Fruit fly (Drosophila melanogaster) whole organism, prepupa: ENCODE data around the gene mgl.

Experiments
- CG10631 ChIP-seq: fragments of 200-800 bp; sonication (Bioruptor generic); optimal IDR thresholded peaks from 2 replicates; lab custom pipeline; 2016; ENCODE audit warnings: missing biosample characterization, missing genetic modification characterization
- CG10669 ChIP-seq: fragments of 200-800 bp; sonication (Bioruptor generic); optimal IDR thresholded peaks from 3 replicates; lab custom pipeline; 2018; ENCODE audit warnings: missing biosample characterization, mild to moderate bottlenecking, missing genetic modification characterization, moderate library complexity
- CG11294 ChIP-seq: fragments of 200-800 bp; sonication (Bioruptor generic); IDR thresholded peaks from 2 replicates; pipeline ENCODE4 v1.3.6; 2022; ENCODE audit warnings: missing biosample characterization, missing genetic modification characterization
- CG11902 ChIP-seq: fragments of 200-800 bp; sonication (Bioruptor generic); optimal IDR thresholded peaks from 3 replicates; lab custom pipeline; 2016; ENCODE audit warnings: missing biosample characterization, missing genetic modification characterization
- CG1621 ChIP-seq: fragments of 200-800 bp; sonication (Bioruptor generic); optimal IDR thresholded peaks from 3 replicates; lab custom pipeline; 2018; ENCODE audit warnings: missing biosample characterization, mild to moderate bottlenecking, missing genetic modification characterization
- CG16779 ChIP-seq: fragments of 200-800 bp; sonication (Bioruptor generic); optimal IDR thresholded peaks from 3 replicates; lab custom pipeline; 2017; ENCODE audit warnings: missing biosample characterization, mild to moderate bottlenecking, missing genetic modification characterization
- CG3032 ChIP-seq: fragments of 200-800 bp; optimal IDR thresholded peaks from 2 replicates; lab custom pipeline; 2019; ENCODE audit warnings: missing biosample characterization, mild to moderate bottlenecking, missing genetic modification characterization, moderate library complexity
- CG31627 ChIP-seq: fragments of 200-800 bp; sonication (Bioruptor generic); optimal IDR thresholded peaks from 3 replicates; lab custom pipeline; 2016; ENCODE audit warnings: missing biosample characterization, missing genetic modification characterization
- CG32006 ChIP-seq: fragments of 200-800 bp; sonication (Bioruptor generic); optimal IDR thresholded peaks from 3 replicates; lab custom pipeline; 2017; ENCODE audit warnings: missing biosample characterization, mild to moderate bottlenecking, missing genetic modification characterization
- CG34406 ChIP-seq: fragments of 200-800 bp; sonication (Bioruptor generic); optimal IDR thresholded peaks from 3 replicates; lab custom pipeline; 2016; ENCODE audit warnings: missing biosample characterization, missing genetic modification characterization
- CG3919 ChIP-seq: fragments of 200-800 bp; sonication (Bioruptor generic); optimal IDR thresholded peaks from 3 replicates; lab custom pipeline; 2016; ENCODE audit warnings: missing biosample characterization, missing genetic modification characterization
- CG6276 ChIP-seq: fragments of 200-800 bp; sonication (Bioruptor generic); optimal IDR thresholded peaks from 2 replicates; lab custom pipeline; 2017; ENCODE audit warnings: missing biosample characterization, mild to moderate bottlenecking, missing genetic modification characterization
- CG6792 ChIP-seq: fragments of 200-800 bp; sonication (Bioruptor generic); optimal IDR thresholded peaks from 3 replicates; lab custom pipeline; 2016; ENCODE audit warnings: missing biosample characterization, missing genetic modification characterization
- CG6854 ChIP-seq: fragments of 200-800 bp; sonication (Bioruptor generic); optimal IDR thresholded peaks from 2 replicates; lab custom pipeline; 2017; ENCODE audit warnings: missing biosample characterization, mild to moderate bottlenecking, missing genetic modification characterization
- CG7368 ChIP-seq: fragments of 200-800 bp; sonication (Bioruptor generic); optimal IDR thresholded peaks from 3 replicates; lab custom pipeline; 2016; ENCODE audit warnings: missing biosample characterization, missing genetic modification characterization
- CG8119 ChIP-seq: fragments of 200-800 bp; sonication (Bioruptor generic); IDR thresholded peaks from 3 replicates; pipeline ENCODE4 v1.3.6; 2022; ENCODE audit warnings: missing biosample characterization, missing genetic modification characterization
- CG8319 ChIP-seq: fragments of 200-800 bp; sonication (Bioruptor generic); optimal IDR thresholded peaks from 3 replicates; lab custom pipeline; 2016; ENCODE audit warnings: missing biosample characterization, missing genetic modification characterization
- CG8632 ChIP-seq: fragments of 200-800 bp; sonication (Bioruptor generic); optimal IDR thresholded peaks from 3 replicates; lab custom pipeline; 2016; ENCODE audit warnings: missing biosample characterization, missing genetic modification characterization
- CG9139 ChIP-seq: fragments of 200-800 bp; sonication (Bioruptor generic); optimal IDR thresholded peaks from 3 replicates; lab custom pipeline; 2017; ENCODE audit warnings: missing biosample characterization, mild to moderate bottlenecking, missing genetic modification characterization
- Eip75B ChIP-seq: fragments of 200-800 bp; sonication (Bioruptor generic); optimal IDR thresholded peaks from 3 replicates; lab custom pipeline; 2016; ENCODE audit warnings: missing biosample characterization, missing genetic modification characterization
- Eip78C ChIP-seq: fragments of 200-800 bp; sonication (Bioruptor generic); peaks from one replicate; lab custom pipeline; 2016; ENCODE audit warnings: missing biosample characterization, missing genetic modification characterization
- Ets21C ChIP-seq: fragments of 200-800 bp; sonication (Bioruptor generic); optimal IDR thresholded peaks from 3 replicates; lab custom pipeline; 2016; ENCODE audit warnings: missing biosample characterization, missing genetic modification characterization
- Ets96B ChIP-seq: fragments of 200-800 bp; optimal IDR thresholded peaks from 2 replicates; lab custom pipeline; 2019; ENCODE audit warnings: missing biosample characterization, mild to moderate bottlenecking, missing genetic modification characterization, moderate library complexity
- Gug ChIP-seq: fragments of 200-800 bp; sonication (Bioruptor generic); IDR thresholded peaks from 2 replicates; pipeline ENCODE4 v1.3.6; 2022; ENCODE audit warnings: missing biosample characterization, missing genetic modification characterization
- Hr4 ChIP-seq: fragments of 200-800 bp; sonication (Bioruptor generic); optimal IDR thresholded peaks from 3 replicates; lab custom pipeline; 2016; ENCODE audit warnings: missing biosample characterization, missing genetic modification characterization
- Lpt ChIP-seq: fragments of 200-800 bp; sonication (Bioruptor generic); optimal IDR thresholded peaks from 3 replicates; lab custom pipeline; 2016; ENCODE audit warnings: missing biosample characterization, missing genetic modification characterization
- OdsH ChIP-seq: fragments of 200-800 bp; sonication (Bioruptor generic); optimal IDR thresholded peaks from 3 replicates; lab custom pipeline; 2016; ENCODE audit warnings: missing biosample characterization, missing genetic modification characterization
- Sox102F ChIP-seq: fragments of 200-800 bp; sonication (Bioruptor generic); optimal IDR thresholded peaks from 2 replicates; lab custom pipeline; 2016; ENCODE audit warnings: missing biosample characterization, mild to moderate bottlenecking, missing genetic modification characterization
- achi ChIP-seq: fragments of 200-800 bp; sonication (Bioruptor generic); optimal IDR thresholded peaks from 3 replicates; lab custom pipeline; 2016; ENCODE audit warnings: missing biosample characterization, missing genetic modification characterization
- acj6 ChIP-seq: fragments of 200-800 bp; sonication (Bioruptor generic); optimal IDR thresholded peaks from 3 replicates; lab custom pipeline; 2016; ENCODE audit warnings: missing biosample characterization, missing genetic modification characterization
- dac ChIP-seq: fragments of 200-800 bp; sonication (Bioruptor generic); optimal IDR thresholded peaks from 2 replicates; lab custom pipeline; 2017; ENCODE audit warnings: missing biosample characterization, mild to moderate bottlenecking, missing genetic modification characterization
- dsx ChIP-seq: fragments of 200-800 bp; optimal IDR thresholded peaks from 3 replicates; lab custom pipeline; 2019; ENCODE audit warnings: missing biosample characterization, mild to moderate bottlenecking, missing genetic modification characterization, moderate library complexity; ENCODE audit not compliant: poor library complexity, severe bottlenecking
- eg ChIP-seq: fragments of 200-800 bp; sonication (Bioruptor generic); IDR thresholded peaks from 3 replicates; pipeline ENCODE4 v1.3.6; 2022; ENCODE audit warnings: missing biosample characterization, missing genetic modification characterization
- fd59A ChIP-seq: fragments of 200-800 bp; sonication (Bioruptor generic); optimal IDR thresholded peaks from 2 replicates; lab custom pipeline; 2017; ENCODE audit warnings: missing biosample characterization, mild to moderate bottlenecking, missing genetic modification characterization, missing genetic modification reagents
- fd85E ChIP-seq: fragments of 200-800 bp; sonication (Bioruptor generic); optimal IDR thresholded peaks from 3 replicates; lab custom pipeline; 2016; ENCODE audit warnings: missing biosample characterization, missing genetic modification characterization
- fkh ChIP-seq: fragments of 200-800 bp; sonication (Bioruptor generic); optimal IDR thresholded peaks from 3 replicates; lab custom pipeline; 2017; ENCODE audit warnings: missing biosample characterization, mild to moderate bottlenecking, missing genetic modification characterization, moderate library complexity
- lz ChIP-seq: fragments of 200-800 bp; sonication (Bioruptor generic); optimal IDR thresholded peaks from 3 replicates; lab custom pipeline; 2016; ENCODE audit warnings: missing biosample characterization, missing genetic modification characterization
- net ChIP-seq: fragments of 200-800 bp; sonication (Bioruptor generic); optimal IDR thresholded peaks from 3 replicates; lab custom pipeline; 2016; ENCODE audit warnings: missing biosample characterization, missing genetic modification characterization
- salr ChIP-seq, 2 experiments: fragments of 200-800 bp; sonication (Bioruptor generic); optimal IDR thresholded peaks; 3 replicates each; lab custom pipeline; 2016 to 2018; ENCODE audit warnings: missing biosample characterization in 2 of 2, missing genetic modification characterization in 2 of 2, mild to moderate bottlenecking in 1 of 2
- spab ChIP-seq: fragments of 200-800 bp; sonication (Bioruptor generic); optimal IDR thresholded peaks from 2 replicates; lab custom pipeline; 2017; ENCODE audit warnings: missing biosample characterization, mild to moderate bottlenecking, missing genetic modification characterization, missing genetic modification reagents
- ss ChIP-seq, 2 experiments: fragments of 200-800 bp; sonication (Bioruptor generic); optimal IDR thresholded peaks; 2 replicates in 1 of 2; 3 replicates in 1 of 2; lab custom pipeline; 2017 to 2018; ENCODE audit warnings: mild to moderate bottlenecking in 2 of 2, missing biosample characterization in 2 of 2, missing genetic modification characterization in 2 of 2, moderate library complexity in 1 of 2

mgl gene

DNA sequence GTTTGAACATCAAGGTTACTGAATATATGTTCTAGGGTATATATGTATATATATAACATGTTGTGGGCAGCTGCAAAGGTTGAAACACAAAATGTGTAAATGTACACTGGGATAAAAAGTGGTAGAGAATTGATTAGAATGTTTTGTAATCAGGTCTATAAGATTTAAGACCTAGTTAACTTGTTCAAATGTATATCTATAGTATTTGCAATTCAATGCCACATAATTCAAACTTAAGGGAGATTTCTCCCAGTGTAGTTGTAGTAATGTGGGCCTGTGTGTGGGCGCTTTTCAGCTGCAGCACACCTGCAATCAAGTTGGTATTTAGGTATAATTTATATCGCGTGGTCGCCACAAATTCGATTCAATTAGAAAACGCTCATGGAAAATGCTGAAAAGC, 150.7 kb downstream of the mgl start (continued):
- TF ChIP-seq CG31627 (GFP tag; lab: Kevin White, UChicago): peak; percentile 26
- TF ChIP-seq Gug (GFP tag; lab: Robert Waterston, UW): no peak
- no peak for TF ChIP-seq CG9139
- no peak for TF ChIP-seq fd59A (GFP tag; lab: Kevin White, UChicago)
- TF ChIP-seq Eip78C: peak; percentile 63
- TF ChIP-seq CG10669 (GFP tag; lab: Kevin White, UChicago): no peak
- TF ChIP-seq Ets96B: no peak
- peak; percentile 56 for TF ChIP-seq CG8119 (GFP tag; lab: Robert Waterston, UW)
- no peak for TF ChIP-seq salr (GFP tag; optimal IDR thresholded peaks at IDR 0.05; lab: Kevin White, UChicago)
- TF ChIP-seq CG3032: no peak
- TF ChIP-seq CG6276 (GFP tag; lab: Kevin White, UChicago): peak; percentile 21
- TF ChIP-seq CG8632: no peak
- TF ChIP-seq CG11902 (GFP tag; lab: Kevin White, UChicago): no peak
- TF ChIP-seq CG1621: no peak
- TF ChIP-seq Hr4 (GFP tag; lab: Kevin White, UChicago): peak; percentile 55
- no peak for TF ChIP-seq dac (GFP tag; lab: Kevin White, UChicago)
- peak; percentile 48 for TF ChIP-seq CG11294 (GFP tag; lab: Robert Waterston, UW)
- no peak for TF ChIP-seq fkh
- TF ChIP-seq dsx (GFP tag; lab: Kevin White, UChicago): no peak
- TF ChIP-seq net (GFP tag; lab: Kevin White, UChicago): peak; percentile 6
- no peak for TF ChIP-seq eg
- TF ChIP-seq CG3919: peak; percentile 8
- peak; percentile 56 for TF ChIP-seq CG32006 (GFP tag; lab: Kevin White, UChicago)
- TF ChIP-seq CG7368 (GFP tag; lab: Kevin White, UChicago): no peak
- TF ChIP-seq OdsH (GFP tag; lab: Kevin White, UChicago): peak; percentile 43
- no peak for TF ChIP-seq CG16779 (tag; lab: Kevin White, UChicago)
- TF ChIP-seq spab (GFP tag; lab: Kevin White, UChicago): no peak
- TF ChIP-seq lz (GFP tag; lab: Kevin White, UChicago): peak; percentile 10
- no peak for TF ChIP-seq fd85E
- no peak for TF ChIP-seq Eip75B (GFP tag; lab: Kevin White, UChicago)
- TF ChIP-seq CG10631 (GFP tag; lab: Kevin White, UChicago): peak; percentile 2
- TF ChIP-seq Ets21C (GFP tag; lab: Kevin White, UChicago): no peak
- TF ChIP-seq CG6854 (GFP tag; lab: Kevin White, UChicago): no peak
- TF ChIP-seq CG34406 (GFP tag; lab: Kevin White, UChicago): no peak
- no peak for TF ChIP-seq CG8319 (GFP tag; lab: Kevin White, UChicago)
- no peak for TF ChIP-seq Sox102F
- TF ChIP-seq achi: peak; percentile 19
- TF ChIP-seq CG6792 (GFP tag; lab: Kevin White, UChicago): no peak
- TF ChIP-seq Lpt (GFP tag; lab: Kevin White, UChicago): no peak

dm6 chrX:9347767-9348166, 152.2 kb downstream of the mgl start:
- TF ChIP-seq CG32006 (GFP tag; lab: Kevin White, UChicago): peak; percentile 52
- TF ChIP-seq acj6 (GFP tag; lab: Kevin White, UChicago): no peak
- TF ChIP-seq ss (GFP tag; optimal IDR thresholded peaks at IDR 0.05; lab: Kevin White, UChicago): no peak
- TF ChIP-seq CG8119 (GFP tag; lab: Robert Waterston, UW): 0 out of 3 replicates have a peak, but pooled peaks have one; percentile 35
